Worm (Caenorhabditis elegans): ENCODE measurements around the gene enu-3.6.

Gene enu-3.6

ce11 chrIII:10706972-10707438 is 43.2 kb upstream of the enu-3.6 start, which contains the start of the genes Y39A1A.21 and Y39A1A.22 (continued):
- TF ChIP-seq ztf-3 (GFP tag; optimal IDR thresholded peaks at IDR 0.05) (no peak), B0336.3 (GFP tag; IDR thresholded peaks at IDR 0.05) (peak; percentile 70), ceh-79 (tag; optimal IDR thresholded peaks at IDR 0.05) (no peak), ZK185.1 (tag; optimal IDR thresholded peaks at IDR 0.05; ENCODE audit: poor library complexity, severe bottlenecking) (peak; percentile 79), mcd-1 (GFP tag; IDR thresholded peaks at IDR 0.05) (peak; percentile 89), tbp1 (GFP tag; optimal IDR thresholded peaks at IDR 0.05) (peak; percentile 59), B0261.1 (tag; optimal IDR thresholded peaks at IDR 0.05) (no peak), madf-8 (GFP tag; conservative IDR thresholded peaks at IDR 0.05) (peak; percentile 40; the same call in 1 of the 2 replicates), sea-2 (GFP tag; IDR thresholded peaks at IDR 0.05) (no peak), F49E8.2 (tag; optimal IDR thresholded peaks at IDR 0.05; ENCODE audit: insufficient read depth) (no peak), lin-35 (GFP tag; optimal IDR thresholded peaks at IDR 0.05) (peak in 1 of 3 experiments; percentile 78), C17E4.6 (GFP tag; IDR thresholded peaks at IDR 0.05) (no peak), C06A6.2 (GFP tag; conservative IDR thresholded peaks at IDR 0.05) (peak; percentile 37; the same call in 1 of the 2 replicates), F52B5.7 (tag; optimal IDR thresholded peaks at IDR 0.05) (no peak), ztf-28 (GFP tag; IDR thresholded peaks at IDR 0.05) (no peak), fkh-3 (tag; optimal IDR thresholded peaks at IDR 0.05) (no peak), nhr-120 (GFP tag; IDR thresholded peaks at IDR 0.05) (no peak), F57C9.4 (tag; optimal IDR thresholded peaks at IDR 0.05) (no peak), Y56A3A.18 (GFP tag; IDR thresholded peaks at IDR 0.05) (0 out of 2 replicates have a peak, but pooled peaks have one; percentile 14), pha-4 (tag; optimal IDR thresholded peaks at IDR 0.05) (peak; percentile 2), dox-1 (GFP tag; IDR thresholded peaks at IDR 0.05) (peak; percentile 87), tbx-9 (tag; optimal IDR thresholded peaks at IDR 0.05; ENCODE audit: borderline replicate concordance) (no peak), bed-2 (GFP tag; IDR thresholded peaks at IDR 0.05) (no peak), Y95B8A.8 (GFP tag; IDR thresholded peaks at IDR 0.05) (peak; percentile 43; the same call in 1 of the 2 replicates), F37B4.10 (GFP tag; IDR thresholded peaks at IDR 0.05) (no peak), T26A5.8 (tag; optimal IDR thresholded peaks at IDR 0.05) (no peak), rec-8 (tag; optimal IDR thresholded peaks at IDR 0.05) (no peak), K12H6.12 (tag; optimal IDR thresholded peaks at IDR 0.05) (peak; percentile 11), nhr-27 (tag; optimal IDR thresholded peaks at IDR 0.05) (no peak), lin-54 (GFP tag; optimal IDR thresholded peaks at IDR 0.05) (peak; percentile 80), atf-7 (tag; optimal IDR thresholded peaks at IDR 0.05) (peak; percentile 58), nhr-179 (tag; optimal IDR thresholded peaks at IDR 0.05) (no peak), akir-1 (GFP tag; optimal IDR thresholded peaks at IDR 0.05) (no peak), mes-4 (tag; optimal IDR thresholded peaks at IDR 0.05) (no peak), aptf-2 (GFP tag; conservative IDR thresholded peaks at IDR 0.05) (no peak), ekl-4 (GFP tag; IDR thresholded peaks at IDR 0.05) (peak; percentile 74; the same call in 1 of the 2 replicates), mxl-1 (tag; optimal IDR thresholded peaks at IDR 0.05) (no peak), nfya-1 (tag; optimal IDR thresholded peaks at IDR 0.05; ENCODE audit: borderline replicate concordance, insufficient read depth) (no peak), ceh-91 (GFP tag; IDR thresholded peaks at IDR 0.05) (peak; percentile 65), F23B12.7 (tag; optimal IDR thresholded peaks at IDR 0.05; ENCODE audit: insufficient read depth) (peak; percentile 55), cebp-1 (GFP tag; IDR thresholded peaks at IDR 0.05) (no peak), cebp-1 (tag; optimal IDR thresholded peaks at IDR 0.05) (peak; percentile 83), dpl-1 (GFP tag; optimal IDR thresholded peaks at IDR 0.05) (no peak), cebp-2 (GFP tag; IDR thresholded peaks at IDR 0.05) (no peak), Y79H2A.3 (GFP tag; conservative IDR thresholded peaks at IDR 0.05) (no peak), ztf-6 (GFP tag; IDR thresholded peaks at IDR 0.05) (peak; percentile 50; the same call in 1 of the 2 replicates), xnd-1 (tag; optimal IDR thresholded peaks at IDR 0.05) (peak; percentile 63), ets-4 (GFP tag; optimal IDR thresholded peaks at IDR 0.05) (no peak)
